Fruit fly (Drosophila melanogaster): Measurements from ENCODE around the gene pes.

DNA sequence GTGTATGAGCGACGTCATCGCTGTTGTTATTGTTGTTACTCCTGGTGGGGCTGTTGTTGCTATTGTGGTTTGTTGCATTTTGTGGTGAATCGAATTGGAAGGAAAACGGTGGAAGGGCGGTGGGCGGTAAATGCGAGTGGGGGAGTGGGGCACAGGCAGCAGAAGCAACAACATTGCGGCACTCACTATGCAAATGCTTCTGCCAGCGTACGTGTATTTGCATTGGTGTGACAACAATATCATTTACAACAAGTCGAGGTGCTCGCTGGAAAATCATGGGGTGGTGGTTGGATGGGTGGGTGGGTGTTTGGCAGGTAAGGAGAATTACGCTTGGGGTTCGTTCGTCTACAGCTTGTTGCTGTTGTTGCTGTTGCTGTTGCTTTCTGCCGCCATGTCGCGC is 26.3 kb downstream of the pes start:
- TF ChIP-seq psq (optimal IDR thresholded peaks at IDR 0.05) (no peak), EcR (GFP tag; optimal IDR thresholded peaks at IDR 0.05) (no peak), Dll (optimal IDR thresholded peaks at IDR 0.05) (no peak)
